Fruit fly (Drosophila melanogaster) whole organism, embryonic: Measurements from ENCODE around the gene cv-c.

Experiments used
- CG2116 ChIP-seq: fragments of 200-800 bp; sonication (Bioruptor generic); optimal IDR thresholded peaks from 3 replicates; lab custom pipeline; 2018; ENCODE audit warnings: missing biosample characterization, mild to moderate bottlenecking, missing genetic modification characterization
- CG7963 ChIP-seq: fragments of 200-800 bp; sonication (Bioruptor generic); IDR thresholded peaks from 3 replicates; pipeline ENCODE4 v1.3.6; 2022; ENCODE audit warnings: missing biosample characterization, missing genetic modification characterization; ENCODE audit not compliant: partially characterized antibody
- CG9437 ChIP-seq: fragments of 200-800 bp; sonication (Bioruptor generic); optimal IDR thresholded peaks from 2 replicates; lab custom pipeline; 2018; ENCODE audit warnings: missing biosample characterization, mild to moderate bottlenecking, missing genetic modification characterization
- Drgx ChIP-seq: fragments of 200-800 bp; sonication (Bioruptor generic); IDR thresholded peaks from 2 replicates; pipeline ENCODE4 v1.3.6; 2022; ENCODE audit warnings: missing biosample characterization, missing genetic modification characterization
- Oli ChIP-seq: fragments of 200-800 bp; sonication (Bioruptor generic); optimal IDR thresholded peaks from 2 replicates; lab custom pipeline; 2018; ENCODE audit warnings: missing biosample characterization, mild to moderate bottlenecking, missing genetic modification characterization, moderate library complexity
- Stat92E ChIP-seq, 3 experiments: fragments of >200 bp in 2 of 3; fragments of 200-800 bp in 1 of 3; sonication (Bioruptor generic) in 1 of 3; optimal IDR thresholded peaks; 2 replicates each; lab custom pipeline; 2017 to 2019; ENCODE audit warnings: missing biosample characterization in 3 of 3, missing genetic modification characterization in 3 of 3, mild to moderate bottlenecking in 1 of 3, moderate library complexity in 1 of 3
- Xrp1 ChIP-seq: fragments of 200-800 bp; sonication (Bioruptor generic); IDR thresholded peaks from 2 replicates; pipeline ENCODE4 v1.3.6; 2022; ENCODE audit warnings: missing biosample characterization, missing genetic modification characterization
- abd-A ChIP-seq: fragments of 200-800 bp; sonication (Bioruptor generic); optimal IDR thresholded peaks from 3 replicates; lab custom pipeline; 2019; ENCODE audit warnings: missing biosample characterization, mild to moderate bottlenecking, missing genetic modification characterization, moderate library complexity
- az2 ChIP-seq: fragments of 200-800 bp; sonication (Bioruptor generic); optimal IDR thresholded peaks from 3 replicates; lab custom pipeline; 2016; ENCODE audit warnings: missing biosample characterization, missing genetic modification characterization
- bcd ChIP-seq: fragments of 200-800 bp; sonication (Bioruptor generic); optimal IDR thresholded peaks from 2 replicates; lab custom pipeline; 2017; ENCODE audit warnings: missing biosample characterization, mild to moderate bottlenecking, missing genetic modification characterization
- fd96Cb ChIP-seq: fragments of 200-800 bp; sonication (Bioruptor generic); optimal IDR thresholded peaks from 2 replicates; lab custom pipeline; 2018; ENCODE audit warnings: missing biosample characterization, mild to moderate bottlenecking, missing genetic modification characterization, moderate library complexity
- p53 ChIP-seq: fragments of 200-800 bp; sonication (Bioruptor generic); optimal IDR thresholded peaks from 2 replicates; lab custom pipeline; 2016; ENCODE audit warnings: missing biosample characterization, missing genetic modification characterization

- TF ChIP-seq p53 (GFP tag; lab: Kevin White, UChicago) = no peak
- TF ChIP-seq fd96Cb (tag; lab: Kevin White, UChicago) = no peak
- no peak for TF ChIP-seq CG2116 (GFP tag; lab: Kevin White, UChicago)
- peak; percentile 49 for TF ChIP-seq Drgx (GFP tag; lab: Robert Waterston, UW)
- TF ChIP-seq abd-A (tag; lab: Kevin White, UChicago) = no peak
- TF ChIP-seq Oli (tag; lab: Kevin White, UChicago) = no peak
- TF ChIP-seq bcd (GFP tag; lab: Kevin White, UChicago) = no peak
- no peak for TF ChIP-seq CG7963
- TF ChIP-seq Xrp1 (GFP tag; lab: Robert Waterston, UW) = no peak
- TF ChIP-seq Stat92E (GFP tag; optimal IDR thresholded peaks at IDR 0.05; lab: Kevin White, UChicago) = no peak
- no peak for TF ChIP-seq az2 (GFP tag; lab: Kevin White, UChicago)
- TF ChIP-seq CG9437 = no peak
Measured at dm6 chr3R:14449304-14449703, 32.2 kb downstream of the cv-c start.
